Fruit fly (Drosophila melanogaster) whole organism, embryonic: Measurements from ENCODE around the gene anchor.

Source experiments
- Asciz ChIP-seq: fragments of 200-800 bp; sonication (Bioruptor generic); optimal IDR thresholded peaks from 2 replicates; lab custom pipeline; 2017; ENCODE audit warnings: missing biosample characterization, mild to moderate bottlenecking, missing genetic modification characterization, missing genetic modification reagents
- BEAF-32 ChIP-seq: fragments of 200-800 bp; sonication (Bioruptor generic); optimal IDR thresholded peaks from 3 replicates; lab custom pipeline; 2017; ENCODE audit warnings: missing biosample characterization, missing genetic modification characterization, mild to moderate bottlenecking, moderate library complexity, missing genetic modification reagents
- Bgb ChIP-seq: fragments of 200-800 bp; sonication (Bioruptor generic); IDR thresholded peaks from 2 replicates; pipeline ENCODE4 v1.3.6; 2022; ENCODE audit warnings: missing biosample characterization, missing genetic modification characterization; ENCODE audit not compliant: partially characterized antibody
- Blimp-1 ChIP-seq: fragments of 200-800 bp; sonication (Bioruptor generic); optimal IDR thresholded peaks from 3 replicates; lab custom pipeline; 2018; ENCODE audit warnings: missing biosample characterization, missing genetic modification characterization, mild to moderate bottlenecking, moderate library complexity, missing genetic modification reagents
- CG10274 ChIP-seq: fragments of 200-800 bp; sonication (Bioruptor generic); optimal IDR thresholded peaks from 3 replicates; lab custom pipeline; 2017; ENCODE audit warnings: missing biosample characterization, mild to moderate bottlenecking, missing genetic modification characterization
- CG11504 ChIP-seq: fragments of 200-800 bp; sonication (Bioruptor generic); optimal IDR thresholded peaks from 3 replicates; lab custom pipeline; 2019; ENCODE audit warnings: missing biosample characterization, mild to moderate bottlenecking, missing genetic modification characterization, moderate library complexity
- CG12299 ChIP-seq: fragments of 200-800 bp; sonication (Bioruptor generic); optimal IDR thresholded peaks from 2 replicates; lab custom pipeline; 2018; ENCODE audit warnings: missing biosample characterization, mild to moderate bottlenecking, missing genetic modification characterization
- CG15269 ChIP-seq: fragments of 200-800 bp; sonication (Bioruptor generic); optimal IDR thresholded peaks from 2 replicates; lab custom pipeline; 2018; ENCODE audit warnings: missing biosample characterization, mild to moderate bottlenecking, missing genetic modification characterization, moderate library complexity
- CG1529 ChIP-seq: fragments of 200-800 bp; sonication (Bioruptor generic); optimal IDR thresholded peaks from 3 replicates; lab custom pipeline; 2018; ENCODE audit warnings: missing biosample characterization, missing genetic modification characterization
- CG17328 ChIP-seq: fragments of 200-800 bp; sonication (Bioruptor generic); IDR thresholded peaks from 2 replicates; pipeline ENCODE4 v1.3.6; 2022; ENCODE audit warnings: missing biosample characterization, missing genetic modification characterization
- CG17359 ChIP-seq: fragments of 200-800 bp; sonication (Bioruptor generic); optimal IDR thresholded peaks from 3 replicates; lab custom pipeline; 2018; ENCODE audit warnings: missing biosample characterization, mild to moderate bottlenecking, missing genetic modification characterization, moderate library complexity
- CG18476 ChIP-seq: fragments of 200-800 bp; sonication (Bioruptor generic); optimal IDR thresholded peaks from 2 replicates; lab custom pipeline; 2016; ENCODE audit warnings: missing biosample characterization, mild to moderate bottlenecking, missing genetic modification characterization
- CG2116 ChIP-seq: fragments of 200-800 bp; sonication (Bioruptor generic); optimal IDR thresholded peaks from 3 replicates; lab custom pipeline; 2018; ENCODE audit warnings: missing biosample characterization, mild to moderate bottlenecking, missing genetic modification characterization
- CG2875 ChIP-seq: fragments of 200-800 bp; sonication (Bioruptor generic); optimal IDR thresholded peaks from 2 replicates; lab custom pipeline; 2017; ENCODE audit warnings: missing biosample characterization, mild to moderate bottlenecking, missing genetic modification characterization, missing genetic modification reagents
- CG4360 ChIP-seq: fragments of 200-800 bp; sonication (Bioruptor generic); IDR thresholded peaks from 2 replicates; pipeline ENCODE4 v1.3.6; 2022; ENCODE audit warnings: missing biosample characterization, missing genetic modification characterization
- CG4707 ChIP-seq: fragments of 200-800 bp; sonication (Bioruptor generic); optimal IDR thresholded peaks from 2 replicates; lab custom pipeline; 2018; ENCODE audit warnings: missing biosample characterization, mild to moderate bottlenecking, missing genetic modification characterization, moderate library complexity
- CG4854 ChIP-seq: fragments of 200-800 bp; sonication (Bioruptor generic); optimal IDR thresholded peaks from 2 replicates; lab custom pipeline; 2016; ENCODE audit warnings: missing biosample characterization, missing genetic modification characterization, inconsistent platforms
- CG8924 ChIP-seq: fragments of 200-800 bp; optimal IDR thresholded peaks from 3 replicates; lab custom pipeline; 2019; ENCODE audit warnings: missing biosample characterization, mild to moderate bottlenecking, missing genetic modification characterization, moderate library complexity
- CG9609 ChIP-seq: fragments of 200-800 bp; sonication (Bioruptor generic); optimal IDR thresholded peaks from 3 replicates; lab custom pipeline; 2016; ENCODE audit warnings: missing biosample characterization, missing genetic modification characterization
- D ChIP-seq, 2 experiments: fragments of 200-800 bp in 1 of 2; fragments of >200 bp in 1 of 2; sonication (Bioruptor generic) in 1 of 2; optimal IDR thresholded peaks; 2 replicates in 1 of 2; 3 replicates in 1 of 2; lab custom pipeline; 2017; ENCODE audit warnings: mild to moderate bottlenecking in 1 of 2, missing biosample characterization in 1 of 2, missing genetic modification characterization in 1 of 2, missing genetic modification reagents in 1 of 2
- D19A ChIP-seq: fragments of 200-800 bp; optimal IDR thresholded peaks from 3 replicates; lab custom pipeline; 2019; ENCODE audit warnings: missing biosample characterization, mild to moderate bottlenecking, missing genetic modification characterization, moderate library complexity
- Doc3 ChIP-seq: fragments of 200-800 bp; sonication (Bioruptor generic); IDR thresholded peaks from 3 replicates; pipeline ENCODE4 v1.3.6; 2022; ENCODE audit warnings: missing biosample characterization, missing genetic modification characterization; ENCODE audit not compliant: partially characterized antibody
- Eip74EF ChIP-seq, 2 experiments: fragments of 200-800 bp in 1 of 2; fragments of >200 bp in 1 of 2; sonication (Bioruptor generic) in 1 of 2; optimal IDR thresholded peaks; 2 replicates each; lab custom pipeline; 2017 to 2019; ENCODE audit warnings: missing biosample characterization in 2 of 2, missing genetic modification characterization in 2 of 2, mild to moderate bottlenecking in 1 of 2, moderate library complexity in 1 of 2
- HHEX ChIP-seq: fragments of 200-800 bp; sonication (Bioruptor generic); optimal IDR thresholded peaks from 3 replicates; lab custom pipeline; 2017; ENCODE audit warnings: missing biosample characterization, mild to moderate bottlenecking, missing genetic modification characterization, missing genetic modification reagents
- Lpt ChIP-seq: fragments of >200 bp; optimal IDR thresholded peaks from 2 replicates; lab custom pipeline; 2018; ENCODE audit warnings: missing biosample characterization, missing genetic modification characterization
- Med ChIP-seq: fragments of 200-800 bp; sonication (Bioruptor generic); peaks from one replicate; lab custom pipeline; 2016; ENCODE audit warnings: missing biosample characterization, missing genetic modification characterization, mild to moderate bottlenecking, inconsistent platforms, moderate library complexity
- Mrtf ChIP-seq: fragments of 200-800 bp; sonication (Bioruptor generic); IDR thresholded peaks from 3 replicates; pipeline ENCODE4 v1.3.6; 2022; ENCODE audit warnings: missing biosample characterization, missing genetic modification characterization
- NC2β ChIP-seq: fragments of 200-800 bp; sonication (Bioruptor generic); optimal IDR thresholded peaks from 2 replicates; lab custom pipeline; 2016; ENCODE audit warnings: missing biosample characterization, missing genetic modification characterization
- Spps ChIP-seq: fragments of 200-800 bp; sonication (Bioruptor generic); optimal IDR thresholded peaks from 2 replicates; lab custom pipeline; 2018; ENCODE audit warnings: missing biosample characterization, mild to moderate bottlenecking, missing genetic modification characterization
- Stat92E ChIP-seq, 3 experiments: fragments of >200 bp in 2 of 3; fragments of 200-800 bp in 1 of 3; sonication (Bioruptor generic) in 1 of 3; optimal IDR thresholded peaks; 2 replicates each; lab custom pipeline; 2017 to 2019; ENCODE audit warnings: missing biosample characterization in 3 of 3, missing genetic modification characterization in 3 of 3, mild to moderate bottlenecking in 1 of 3, moderate library complexity in 1 of 3
- Usf ChIP-seq: fragments of 200-800 bp; sonication (Bioruptor generic); optimal IDR thresholded peaks from 2 replicates; lab custom pipeline; 2017; ENCODE audit warnings: missing genotype, missing biosample characterization, missing genetic modification characterization
- dysf ChIP-seq: fragments of 200-800 bp; sonication (Bioruptor generic); IDR thresholded peaks from 3 replicates; pipeline ENCODE4 v1.3.6; 2022; ENCODE audit warnings: missing biosample characterization, missing genetic modification characterization
- gem ChIP-seq: fragments of 200-800 bp; sonication (Bioruptor generic); optimal IDR thresholded peaks from 2 replicates; lab custom pipeline; 2019; ENCODE audit warnings: missing biosample characterization, mild to moderate bottlenecking, missing genetic modification characterization, moderate library complexity
- lilli ChIP-seq: fragments of 200-800 bp; sonication (Bioruptor generic); optimal IDR thresholded peaks from 3 replicates; lab custom pipeline; 2016; ENCODE audit warnings: missing biosample characterization, missing genetic modification characterization
- lmd ChIP-seq: fragments of 200-800 bp; sonication (Bioruptor generic); IDR thresholded peaks from 2 replicates; pipeline ENCODE4 v1.3.6; 2022; ENCODE audit warnings: missing biosample characterization, missing genetic modification characterization
- lola ChIP-seq, 3 experiments: fragments of >200 bp in 2 of 3; fragments of 200-800 bp in 1 of 3; sonication (Bioruptor generic) in 1 of 3; optimal IDR thresholded peaks; 2 replicates each; lab custom pipeline; 2017 to 2019; ENCODE audit warnings: missing biosample characterization in 3 of 3, missing genetic modification characterization in 3 of 3, mild to moderate bottlenecking in 1 of 3, moderate library complexity in 1 of 3
- maf-S ChIP-seq: fragments of 200-800 bp; sonication (Bioruptor generic); optimal IDR thresholded peaks from 2 replicates; lab custom pipeline; 2016; ENCODE audit warnings: missing biosample characterization, missing genetic modification characterization
- nmo ChIP-seq: fragments of 200-800 bp; sonication (Bioruptor generic); optimal IDR thresholded peaks from 2 replicates; lab custom pipeline; 2018; ENCODE audit warnings: missing biosample characterization, mild to moderate bottlenecking, missing genetic modification characterization, moderate library complexity
- phol ChIP-seq: fragments of 200-800 bp; sonication (Bioruptor generic); optimal IDR thresholded peaks from 3 replicates; lab custom pipeline; 2018; ENCODE audit warnings: missing biosample characterization, mild to moderate bottlenecking, missing genetic modification characterization, moderate library complexity
- pum ChIP-seq: fragments of 200-800 bp; sonication (Bioruptor generic); optimal IDR thresholded peaks from 2 replicates; lab custom pipeline; 2016; ENCODE audit warnings: missing biosample characterization, missing genetic modification characterization
- stwl ChIP-seq: fragments of 200-800 bp; sonication (Bioruptor generic); optimal IDR thresholded peaks from 3 replicates; lab custom pipeline; 2018; ENCODE audit warnings: missing biosample characterization, mild to moderate bottlenecking, missing genetic modification characterization, moderate library complexity
- tap ChIP-seq: fragments of 200-800 bp; optimal IDR thresholded peaks from 3 replicates; lab custom pipeline; 2019; ENCODE audit warnings: missing biosample characterization, mild to moderate bottlenecking, missing genetic modification characterization, moderate library complexity
- tio ChIP-seq: fragments of 200-800 bp; sonication (Bioruptor generic); optimal IDR thresholded peaks from 2 replicates; lab custom pipeline; 2017; ENCODE audit warnings: missing biosample characterization, missing genetic modification characterization, inconsistent platforms
- unpg ChIP-seq: fragments of 200-800 bp; sonication (Bioruptor generic); optimal IDR thresholded peaks from 3 replicates; lab custom pipeline; 2018; ENCODE audit warnings: missing biosample characterization, mild to moderate bottlenecking, missing genetic modification characterization, moderate library complexity
- zfh2 ChIP-seq: fragments of 200-800 bp; sonication (Bioruptor generic); optimal IDR thresholded peaks from 2 replicates; lab custom pipeline; 2016; ENCODE audit warnings: missing biosample characterization, missing genetic modification characterization

The anchor gene

DNA sequence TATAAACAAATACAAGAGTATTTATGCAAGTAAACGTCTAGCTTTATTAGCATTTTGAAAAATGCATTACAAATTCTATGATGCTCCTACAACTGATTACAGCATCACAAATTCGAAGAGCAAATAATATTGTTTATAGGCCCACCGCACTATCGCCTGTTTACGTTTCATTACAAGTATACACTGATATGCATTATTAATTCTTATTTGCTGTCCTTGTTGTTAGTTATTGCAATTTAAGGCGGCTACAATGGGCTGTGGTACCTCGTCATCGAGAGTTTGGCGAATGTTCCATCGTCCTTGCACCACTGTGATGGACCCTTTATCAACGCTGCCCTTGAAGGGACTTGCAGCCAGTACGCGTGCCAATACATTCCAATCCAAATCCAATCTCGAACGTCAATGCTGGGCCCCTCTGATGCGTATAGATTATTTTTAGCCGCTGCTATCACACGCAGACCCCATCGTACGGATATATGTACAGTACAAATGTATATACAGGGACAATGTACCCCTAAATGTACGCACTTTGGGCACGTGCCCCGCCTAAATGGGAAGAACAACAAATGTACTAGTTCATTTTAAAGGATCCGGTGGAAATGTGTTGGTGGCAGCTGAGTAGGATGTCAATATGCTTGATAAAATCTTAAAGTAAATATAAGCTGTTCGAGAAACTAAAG is 35.2 kb downstream of the anchor start (continued):
- TF ChIP-seq zfh2, result no peak
- peak; percentile 27 for TF ChIP-seq HHEX (GFP tag; lab: Kevin White, UChicago)
- peak; percentile 20 for TF ChIP-seq CG1529
- TF ChIP-seq D19A (tag; lab: Kevin White, UChicago), result no peak
- no peak for TF ChIP-seq lmd (GFP tag; lab: Robert Waterston, UW)
- TF ChIP-seq NC2β (GFP tag; lab: Kevin White, UChicago), result peak; percentile 10
- no peak for TF ChIP-seq Doc3 (GFP tag; lab: Robert Waterston, UW)
- TF ChIP-seq stwl (tag; lab: Kevin White, UChicago), result no peak
- TF ChIP-seq dysf (GFP tag; lab: Robert Waterston, UW), result no peak
- peak; percentile 65 for TF ChIP-seq Med (GFP tag; lab: Kevin White, UChicago)
- TF ChIP-seq CG4854 (GFP tag; lab: Kevin White, UChicago), result no peak
- TF ChIP-seq CG4707, result peak; percentile 62
- TF ChIP-seq, all 482 proteins: peak for 53

DNA sequence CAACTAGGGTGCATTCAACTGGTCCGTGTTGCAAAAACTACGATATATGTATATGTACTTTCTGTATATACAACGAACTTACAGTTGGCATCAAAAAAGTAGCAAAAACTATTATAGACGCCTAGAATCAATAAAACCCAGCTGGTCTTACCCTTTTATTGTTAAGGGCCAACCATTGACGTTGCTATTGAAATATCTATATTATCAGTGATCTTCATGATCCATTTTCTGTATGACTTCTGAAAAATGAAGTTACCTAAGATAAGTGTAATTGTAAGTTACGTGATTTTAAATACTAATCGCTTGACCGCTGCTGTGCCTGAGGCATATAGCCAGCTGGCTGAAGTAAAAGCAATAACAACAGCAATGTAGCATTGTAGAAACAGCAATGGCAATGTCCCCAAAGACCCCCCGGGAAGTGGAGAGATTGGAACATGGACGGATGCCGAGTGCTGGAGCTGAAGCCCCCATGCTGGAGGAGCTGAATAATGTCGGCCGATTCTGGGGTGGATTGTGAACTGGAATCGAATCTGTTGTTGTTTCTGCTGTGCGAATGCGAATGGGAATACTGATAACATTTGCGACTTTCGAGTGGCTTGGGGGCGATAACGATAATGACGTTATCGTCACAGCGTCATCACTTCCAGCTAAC is 36.2 kb downstream of the anchor start:
- TF ChIP-seq unpg (peak; percentile 60), CG2875 (no peak), CG18476 (GFP tag; lab: Kevin White, UChicago) (peak; percentile 17), D (optimal IDR thresholded peaks at IDR 0.05; lab: Kevin White, UChicago) (no peak), D (GFP tag; optimal IDR thresholded peaks at IDR 0.05; lab: Kevin White, UChicago) (peak; percentile 25), CG17359 (tag; lab: Kevin White, UChicago) (peak; percentile 39), CG17328 (peak; percentile 13; the same call in 1 of the 2 replicates), BEAF-32 (GFP tag; lab: Kevin White, UChicago) (no peak), CG10274 (GFP tag; lab: Kevin White, UChicago) (peak; percentile 7), CG8924 (peak; percentile 46), CG2116 (GFP tag; lab: Kevin White, UChicago) (no peak), lola (GFP tag; optimal IDR thresholded peaks at IDR 0.05; lab: Kevin White, UChicago) (peak in 1 of 3 experiments; percentile 37), CG12299 (no peak), pum (GFP tag; lab: Kevin White, UChicago) (no peak), Usf (GFP tag; lab: Kevin White, UChicago) (peak; percentile 9), CG4360 (GFP tag; lab: Robert Waterston, UW) (peak; percentile 30; the same call in 1 of the 2 replicates), gem (tag; lab: Kevin White, UChicago) (peak; percentile 73), Eip74EF (GFP tag; optimal IDR thresholded peaks at IDR 0.05; lab: Kevin White, UChicago) (no peak), Asciz (GFP tag; lab: Kevin White, UChicago) (peak; percentile 50), Spps (tag; lab: Kevin White, UChicago) (peak; percentile 15), CG9609 (GFP tag; lab: Kevin White, UChicago) (no peak), lilli (peak; percentile 43), Lpt (GFP tag; lab: Kevin White, UChicago) (no peak), Stat92E (GFP tag; optimal IDR thresholded peaks at IDR 0.05; lab: Kevin White, UChicago) (no peak), tio (GFP tag; lab: Kevin White, UChicago) (peak; percentile 43), Mrtf (GFP tag; lab: Robert Waterston, UW) (no peak), CG15269 (tag; lab: Kevin White, UChicago) (peak; percentile 54), CG11504 (peak; percentile 64), phol (tag; lab: Kevin White, UChicago) (peak; percentile 52), nmo (GFP tag; lab: Kevin White, UChicago) (peak; percentile 49), maf-S (GFP tag; lab: Kevin White, UChicago) (no peak), tap (tag; lab: Kevin White, UChicago) (no peak), Blimp-1 (GFP tag; lab: Kevin White, UChicago) (peak; percentile 50), Bgb (GFP tag; lab: Robert Waterston, UW) (no peak)
